Worm (Caenorhabditis elegans) whole organism, young adult: ENCODE results near the gene F13E9.12.

Experiments used
- C17E4.6 ChIP-seq: fragments of 200-800 bp; sonication (Bioruptor generic); IDR thresholded peaks from 2 replicates; pipeline ENCODE4 v1.3.6; 2022; ENCODE audit warnings: missing genetic modification reagents, missing genetic modification characterization, missing compliant biosample characterization
- F23B12.7 ChIP-seq: sonication (generic microtip); optimal IDR thresholded peaks from 2 replicates; lab custom pipeline; 2017; ENCODE audit warnings: missing genetic modification characterization, mild to moderate bottlenecking, missing compliant biosample characterization, antibody characterized with exemption, moderate library complexity; ENCODE audit not compliant: insufficient read depth
- egl-44 ChIP-seq: fragments of 200-800 bp; sonication (Bioruptor generic); IDR thresholded peaks from 2 replicates; pipeline ENCODE4 v1.3.6; 2022; ENCODE audit warnings: missing genetic modification reagents, missing genetic modification characterization, missing compliant biosample characterization
- ets-4 ChIP-seq: fragments of 200-800 bp; sonication (Bioruptor generic); optimal IDR thresholded peaks from 2 replicates; lab custom pipeline; 2018; ENCODE audit warnings: mild to moderate bottlenecking, missing genetic modification characterization, missing compliant biosample characterization
- hmg-1.2 ChIP-seq: fragments of 200-800 bp; sonication (Bioruptor generic); IDR thresholded peaks from 2 replicates; pipeline ENCODE4 v1.3.6; 2022; ENCODE audit warnings: missing genetic modification reagents, missing genetic modification characterization, missing compliant biosample characterization
- let-607 ChIP-seq, 2 experiments: fragments of 200-800 bp in 1 of 2; sonication (Bioruptor generic) in 1 of 2; sonication (generic microtip) in 1 of 2; optimal IDR thresholded peaks; 2 replicates each; lab custom pipeline; 2016 to 2018; ENCODE audit warnings: mild to moderate bottlenecking in 2 of 2, missing compliant biosample characterization in 2 of 2, missing genetic modification characterization in 2 of 2, moderate library complexity in 2 of 2, missing genotype in 1 of 2
- madf-8 ChIP-seq: fragments of 200-800 bp; sonication (Bioruptor generic); conservative IDR thresholded peaks from 2 replicates; pipeline ENCODE4 v1.3.6; 2022; ENCODE audit warnings: missing genetic modification reagents, missing genetic modification characterization, missing compliant biosample characterization
- nfya-1 ChIP-seq: sonication (generic microtip); optimal IDR thresholded peaks from 2 replicates; lab custom pipeline; 2017; ENCODE audit warnings: antibody characterized with exemption, missing compliant biosample characterization, missing genetic modification characterization, borderline replicate concordance; ENCODE audit not compliant: insufficient read depth
- rpc-1 ChIP-seq, 2 experiments: fragments of 150-350 bp in 1 of 2; sonication (generic microtip) in 1 of 2; optimal IDR thresholded peaks; 2 replicates each; lab custom pipeline; 2014 to 2018; ENCODE audit warnings: missing biosample characterization in 1 of 2, missing genetic modification characterization in 1 of 2, missing genetic modification reagents in 1 of 2, missing genotype in 1 of 2
- unc-62 ChIP-seq: fragments of 150-350 bp; optimal IDR thresholded peaks from 2 replicates; lab custom pipeline; 2014; ENCODE audit warnings: missing biosample characterization, missing genetic modification reagents, missing genetic modification characterization
- ztf-18 ChIP-seq: sonication (generic microtip); optimal IDR thresholded peaks from 2 replicates; lab custom pipeline; 2016; ENCODE audit warnings: missing genotype, mild to moderate bottlenecking, missing genetic modification characterization, missing compliant biosample characterization

DNA sequence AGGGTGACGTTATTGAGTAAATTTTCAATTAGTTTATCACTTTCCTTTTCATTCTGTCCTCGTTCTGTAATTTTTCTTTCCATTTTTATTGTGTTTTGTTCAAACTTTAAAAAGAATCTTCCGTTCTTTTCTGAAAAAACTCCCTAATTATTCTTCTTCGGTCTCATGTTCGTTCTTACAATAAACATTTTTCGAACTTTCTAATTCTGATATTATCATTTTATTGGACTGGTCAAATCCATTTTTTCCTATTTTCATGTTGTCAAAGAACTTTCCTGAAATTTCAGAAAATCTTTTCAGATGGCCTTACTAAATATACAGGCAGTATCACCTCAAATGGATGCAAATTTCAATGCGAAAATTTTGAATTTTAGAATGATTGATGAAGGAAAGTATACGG, 10.4 kb downstream of the F13E9.12 start, which contains the start of gene nish-1:
- TF ChIP-seq egl-44 (GFP tag; lab: Robert Waterston, UW) (no peak), ets-4 (GFP tag; lab: Kevin White, UChicago) (no peak), nfya-1 (no peak), let-607 (tag; optimal IDR thresholded peaks at IDR 0.05; lab: Kevin White, UChicago) (no peak), hmg-1.2 (GFP tag; lab: Robert Waterston, UW) (no peak), ztf-18 (tag; lab: Kevin White, UChicago) (no peak), unc-62 (no peak), rpc-1 (optimal IDR thresholded peaks at IDR 0.05; lab: Kevin White, UChicago) (no peak), rpc-1 (tag; optimal IDR thresholded peaks at IDR 0.05; lab: Kevin White, UChicago) (no peak), madf-8 (GFP tag; lab: Robert Waterston, UW) (no peak), C17E4.6 (GFP tag; lab: Robert Waterston, UW) (no peak), F23B12.7 (tag; lab: Kevin White, UChicago) (no peak)
